Worm (Caenorhabditis elegans) whole organism, L3 larva: Measurements from ENCODE around the gene gly-1.

Experiments used
- R02D3.7 ChIP-seq: fragments of 150-350 bp; optimal IDR thresholded peaks from 2 replicates; lab custom pipeline; 2014; ENCODE audit warnings: missing biosample characterization, missing genetic modification characterization
- ZK546.5 ChIP-seq: sonication (generic microtip); optimal IDR thresholded peaks from 2 replicates; lab custom pipeline; 2017; ENCODE audit warnings: missing biosample characterization, missing genetic modification characterization
- aly-2 ChIP-seq: fragments of 150-350 bp; optimal IDR thresholded peaks from 2 replicates; lab custom pipeline; 2014; ENCODE audit warnings: missing biosample characterization, missing genetic modification characterization
- ama-1 ChIP-seq: fragments of 150-350 bp; optimal IDR thresholded peaks from 2 replicates; lab custom pipeline; 2018
- ceh-28 ChIP-seq: fragments of 150-350 bp; optimal IDR thresholded peaks from 2 replicates; lab custom pipeline; 2014; ENCODE audit warnings: missing biosample characterization, missing genetic modification reagents, missing genetic modification characterization
- ceh-82 ChIP-seq: fragments of 150-350 bp; optimal IDR thresholded peaks from 2 replicates; lab custom pipeline; 2014; ENCODE audit warnings: missing biosample characterization, missing genetic modification characterization
- ceh-9 ChIP-seq: sonication (generic microtip); optimal IDR thresholded peaks from 2 replicates; lab custom pipeline; 2018; ENCODE audit warnings: missing biosample characterization, missing genetic modification characterization
- daf-12 ChIP-seq: fragments of 150-350 bp; optimal IDR thresholded peaks from 2 replicates; lab custom pipeline; 2014; ENCODE audit warnings: missing biosample characterization, missing genetic modification reagents, missing genetic modification characterization
- egl-27 ChIP-seq: sonication (generic microtip); optimal IDR thresholded peaks from 4 replicates; lab custom pipeline; 2017; ENCODE audit warnings: missing biosample characterization, missing genetic modification reagents, missing genetic modification characterization
- egl-5 ChIP-seq: fragments of 150-350 bp; optimal IDR thresholded peaks from 2 replicates; lab custom pipeline; 2017; ENCODE audit warnings: missing biosample characterization, missing genetic modification reagents, missing genetic modification characterization, inconsistent platforms
- elt-1 ChIP-seq: fragments of 150-350 bp; optimal IDR thresholded peaks from 2 replicates; lab custom pipeline; 2014; ENCODE audit warnings: missing biosample characterization, missing genetic modification characterization
- elt-2 ChIP-seq: sonication (generic microtip); optimal IDR thresholded peaks from 2 replicates; lab custom pipeline; 2016; ENCODE audit warnings: missing genetic modification reagents, mild to moderate bottlenecking, missing genetic modification characterization, missing compliant biosample characterization
- elt-3 ChIP-seq, 3 experiments: fragments of 150-350 bp in 1 of 3; sonication (generic microtip) in 2 of 3; optimal IDR thresholded peaks; 2 replicates in 2 of 3; 4 replicates in 1 of 3; lab custom pipeline; 2014 to 2017; ENCODE audit warnings: missing biosample characterization in 3 of 3, missing genetic modification characterization in 3 of 3
- eor-1 ChIP-seq, 2 experiments: fragments of 150-350 bp; optimal IDR thresholded peaks; 2 replicates each; lab custom pipeline; 2014 to 2018; ENCODE audit warnings: missing biosample characterization in 2 of 2, missing genetic modification characterization in 2 of 2
- fkh-10 ChIP-seq: sonication (generic microtip); optimal IDR thresholded peaks from 2 replicates; lab custom pipeline; 2017; ENCODE audit warnings: missing biosample characterization, missing genetic modification reagents, missing genetic modification characterization
- fkh-2 ChIP-seq: fragments of 150-350 bp; optimal IDR thresholded peaks from 2 replicates; lab custom pipeline; 2014; ENCODE audit warnings: missing biosample characterization, missing genetic modification reagents, missing genetic modification characterization
- fos-1 ChIP-seq: fragments of 150-350 bp; optimal IDR thresholded peaks from 2 replicates; lab custom pipeline; 2014; ENCODE audit warnings: missing biosample characterization, missing genetic modification characterization
- hmg-11 ChIP-seq: sonication (generic microtip); optimal IDR thresholded peaks from 2 replicates; lab custom pipeline; 2016; ENCODE audit warnings: missing genetic modification characterization, missing compliant biosample characterization
- jun-1 ChIP-seq: fragments of 150-350 bp; optimal IDR thresholded peaks from 2 replicates; lab custom pipeline; 2014; ENCODE audit warnings: missing biosample characterization, missing genetic modification reagents, missing genetic modification characterization
- lin-15B ChIP-seq: fragments of 150-350 bp; optimal IDR thresholded peaks from 2 replicates; lab custom pipeline; 2014; ENCODE audit warnings: missing biosample characterization, missing genetic modification characterization
- lin-39 ChIP-seq: fragments of 150-350 bp; optimal IDR thresholded peaks from 2 replicates; lab custom pipeline; 2018; ENCODE audit warnings: missing biosample characterization, missing genetic modification reagents, missing genetic modification characterization
- lsy-12 ChIP-seq: sonication (generic microtip); optimal IDR thresholded peaks from 2 replicates; lab custom pipeline; 2016; ENCODE audit warnings: mild to moderate bottlenecking, missing genetic modification characterization, missing compliant biosample characterization
- mdl-1 ChIP-seq: fragments of 150-350 bp; optimal IDR thresholded peaks from 2 replicates; lab custom pipeline; 2014; ENCODE audit warnings: missing biosample characterization, missing genetic modification characterization
- mml-1 ChIP-seq: fragments of 150-350 bp; sonication (generic microtip); optimal IDR thresholded peaks from 3 replicates; lab custom pipeline; 2014; ENCODE audit warnings: missing biosample characterization, missing genetic modification characterization
- nfya-1 ChIP-seq: sonication (generic microtip); optimal IDR thresholded peaks from 2 replicates; lab custom pipeline; 2017; ENCODE audit warnings: missing genetic modification characterization, mild to moderate bottlenecking, missing compliant biosample characterization, antibody characterized with exemption, moderate library complexity; ENCODE audit not compliant: insufficient read depth
- nhr-11 ChIP-seq: fragments of 150-350 bp; optimal IDR thresholded peaks from 2 replicates; lab custom pipeline; 2014; ENCODE audit warnings: missing biosample characterization, missing genetic modification characterization
- nhr-12 ChIP-seq: fragments of 150-350 bp; optimal IDR thresholded peaks from 2 replicates; lab custom pipeline; 2014; ENCODE audit warnings: missing biosample characterization, missing genetic modification characterization
- nhr-23 ChIP-seq: fragments of 150-350 bp; optimal IDR thresholded peaks from 2 replicates; lab custom pipeline; 2014; ENCODE audit warnings: missing biosample characterization, missing genetic modification reagents, missing genetic modification characterization
- nhr-237 ChIP-seq: fragments of 150-350 bp; optimal IDR thresholded peaks from 2 replicates; lab custom pipeline; 2014; ENCODE audit warnings: missing biosample characterization, missing genetic modification characterization
- nhr-25 ChIP-seq: sonication (generic microtip); optimal IDR thresholded peaks from 2 replicates; lab custom pipeline; 2017; ENCODE audit warnings: missing biosample characterization, missing genetic modification characterization
- nhr-28 ChIP-seq: fragments of 150-350 bp; optimal IDR thresholded peaks from 2 replicates; lab custom pipeline; 2014; ENCODE audit warnings: missing biosample characterization, missing genetic modification characterization
- nhr-43 ChIP-seq: sonication (generic microtip); optimal IDR thresholded peaks from 2 replicates; lab custom pipeline; 2016; ENCODE audit warnings: mild to moderate bottlenecking, missing genetic modification characterization, missing compliant biosample characterization; ENCODE audit not compliant: poor library complexity, severe bottlenecking
- nhr-67 ChIP-seq: fragments of 150-350 bp; optimal IDR thresholded peaks from 2 replicates; lab custom pipeline; 2014; ENCODE audit warnings: missing biosample characterization, missing genetic modification characterization
- pha-4 ChIP-seq: fragments of 150-350 bp; optimal IDR thresholded peaks from 2 replicates; lab custom pipeline; 2014; ENCODE audit warnings: missing biosample characterization, missing genetic modification reagents, missing genetic modification characterization
- pqm-1 ChIP-seq: fragments of 150-350 bp; optimal IDR thresholded peaks from 2 replicates; lab custom pipeline; 2017; ENCODE audit warnings: missing biosample characterization, missing genetic modification characterization, inconsistent platforms
- sea-2 ChIP-seq: fragments of 150-350 bp; sonication (generic microtip); optimal IDR thresholded peaks from 4 replicates; lab custom pipeline; 2014; ENCODE audit warnings: missing biosample characterization, missing genetic modification reagents, missing genetic modification characterization
- skn-1 ChIP-seq: fragments of 150-350 bp; optimal IDR thresholded peaks from 2 replicates; lab custom pipeline; 2014; ENCODE audit warnings: missing biosample characterization, missing genetic modification characterization
- snpc-4 ChIP-seq: fragments of 150-350 bp; optimal IDR thresholded peaks from 2 replicates; lab custom pipeline; 2014; ENCODE audit warnings: missing biosample characterization, missing genetic modification characterization
- tbx-2 ChIP-seq: sonication (generic microtip); optimal IDR thresholded peaks from 2 replicates; lab custom pipeline; 2016; ENCODE audit warnings: mild to moderate bottlenecking, missing genetic modification characterization, missing compliant biosample characterization
- unc-39 ChIP-seq: sonication (generic microtip); optimal IDR thresholded peaks from 4 replicates; lab custom pipeline; 2017; ENCODE audit warnings: missing biosample characterization, missing genetic modification characterization
- unc-62 ChIP-seq: fragments of 150-350 bp; sonication (generic microtip); optimal IDR thresholded peaks from 4 replicates; lab custom pipeline; 2014; ENCODE audit warnings: missing biosample characterization, missing genetic modification reagents, missing genetic modification characterization
- zag-1 ChIP-seq: fragments of 150-350 bp; optimal IDR thresholded peaks from 2 replicates; lab custom pipeline; 2014; ENCODE audit warnings: missing biosample characterization, missing genetic modification characterization
- ztf-4 ChIP-seq: fragments of 150-350 bp; optimal IDR thresholded peaks from 2 replicates; lab custom pipeline; 2014; ENCODE audit warnings: missing biosample characterization, missing genetic modification characterization

gly-1 gene

ce11 chrII:10884396-10884795, 17.6 kb downstream of the gly-1 start, which contains the start of gene egg-3:
Gene egg-3, minus strand, starts transcription at chrII:10884441.
- TF ChIP-seq R02D3.7 (tag; lab: Kevin White, UChicago) (no peak), pha-4 (tag; lab: Kevin White, UChicago) (no peak), ceh-9 (tag; lab: Kevin White, UChicago) (no peak), ZK546.5 (tag; lab: Kevin White, UChicago) (no peak), nhr-12 (tag; lab: Kevin White, UChicago) (no peak), unc-62 (GFP tag; lab: Kevin White, UChicago) (no peak), aly-2 (tag; lab: Kevin White, UChicago) (no peak), mdl-1 (tag; lab: Kevin White, UChicago) (no peak), ama-1 (lab: Kevin White, UChicago) (no peak), elt-3 (tag; optimal IDR thresholded peaks at IDR 0.05; lab: Kevin White, UChicago) (no peak), snpc-4 (tag; lab: Kevin White, UChicago) (no peak), zag-1 (no peak), mml-1 (tag; lab: Kevin White, UChicago) (no peak)

- TF ChIP-seq elt-1 (no peak), nhr-11 (tag; lab: Kevin White, UChicago) (no peak), ceh-9 (tag; lab: Kevin White, UChicago) (no peak), fkh-10 (no peak), zag-1 (no peak), R02D3.7 (tag; lab: Kevin White, UChicago) (no peak), mdl-1 (tag; lab: Kevin White, UChicago) (no peak), nhr-237 (no peak), elt-2 (tag; lab: Kevin White, UChicago) (no peak), unc-39 (tag; lab: Kevin White, UChicago) (no peak), nhr-28 (tag; lab: Kevin White, UChicago) (no peak), jun-1 (tag; lab: Kevin White, UChicago) (no peak), tbx-2 (tag; lab: Kevin White, UChicago) (no peak), lsy-12 (tag; lab: Kevin White, UChicago) (no peak), unc-62 (GFP tag; lab: Kevin White, UChicago) (no peak), pqm-1 (no peak), nhr-67 (tag; lab: Kevin White, UChicago) (no peak), sea-2 (GFP tag; lab: Kevin White, UChicago) (no peak), daf-12 (no peak), egl-27 (tag; lab: Kevin White, UChicago) (no peak)
- TF ChIP-seq, all 47 proteins: peak for 0
Measured at ce11 chrII:10880625-10881024, 21.4 kb downstream of the gly-1 start, which contains the start of gene lurp-1. Gene lurp-1, plus strand, starts transcription at chrII:10880925.

- TF ChIP-seq fkh-2 (tag; lab: Kevin White, UChicago) (no peak), pqm-1 (no peak), lin-15B (tag; lab: Kevin White, UChicago) (no peak), lin-39 (tag; lab: Kevin White, UChicago) (no peak), ceh-9 (tag; lab: Kevin White, UChicago) (no peak), lsy-12 (tag; lab: Kevin White, UChicago) (no peak), elt-1 (no peak), skn-1 (tag; lab: Kevin White, UChicago) (no peak), nhr-67 (tag; lab: Kevin White, UChicago) (no peak), nhr-237 (no peak), nhr-43 (tag; lab: Kevin White, UChicago) (no peak), pha-4 (tag; lab: Kevin White, UChicago) (no peak), eor-1 (tag; optimal IDR thresholded peaks at IDR 0.05; lab: Kevin White, UChicago) (no peak), nhr-12 (tag; lab: Kevin White, UChicago) (no peak)
Measured at ce11 chrII:10873631-10874030, 28.4 kb downstream of the gly-1 start, which contains the start of gene orc-2. Gene orc-2, plus strand, starts transcription at chrII:10873931.

ce11 chrII:10872541-10872940, 29.5 kb downstream of the gly-1 start, which contains the start of the genes cyn-4 and copz-1:
Gene cyn-4, minus strand, starts transcription at chrII:10872611.
Gene copz-1, plus strand, starts transcription at chrII:10872879.
- TF ChIP-seq R02D3.7 (tag; lab: Kevin White, UChicago) = peak; percentile 98
- peak; percentile 80 for TF ChIP-seq lin-39 (tag; lab: Kevin White, UChicago)
- TF ChIP-seq lsy-12 (tag; lab: Kevin White, UChicago) = peak; percentile 16
- TF ChIP-seq ceh-28 (tag; lab: Kevin White, UChicago) = peak; percentile 39
- TF ChIP-seq lin-15B (tag; lab: Kevin White, UChicago) = peak; percentile 93
- no peak for TF ChIP-seq skn-1 (tag; lab: Kevin White, UChicago)
- TF ChIP-seq nhr-43 (tag; lab: Kevin White, UChicago) = peak; percentile 75
- TF ChIP-seq ztf-4 = no peak
- TF ChIP-seq fos-1 (tag; lab: Kevin White, UChicago) = no peak
- peak; percentile 89 for TF ChIP-seq pha-4 (tag; lab: Kevin White, UChicago)
- TF ChIP-seq ceh-82 (tag; lab: Kevin White, UChicago) = peak; percentile 63
- TF ChIP-seq elt-2 (tag; lab: Kevin White, UChicago) = peak; percentile 29
- TF ChIP-seq elt-3 (tag; optimal IDR thresholded peaks at IDR 0.05; lab: Kevin White, UChicago) = no peak
- TF ChIP-seq fkh-10 = peak; percentile 31
- peak; percentile 30 for TF ChIP-seq elt-1
- peak; percentile 90 for TF ChIP-seq nfya-1 (tag; lab: Kevin White, UChicago)
- TF ChIP-seq jun-1 (tag; lab: Kevin White, UChicago) = no peak
- peak; percentile 82 for TF ChIP-seq nhr-25 (tag; lab: Kevin White, UChicago)
- peak; percentile 60 for TF ChIP-seq hmg-11 (tag; lab: Kevin White, UChicago)
- peak; percentile 87 for TF ChIP-seq snpc-4 (tag; lab: Kevin White, UChicago)
- peak; percentile 62 for TF ChIP-seq egl-5
- peak; percentile 83 for TF ChIP-seq nhr-23 (tag; lab: Kevin White, UChicago)
- TF ChIP-seq, all 47 proteins: peak for 17
